Worm (Caenorhabditis elegans) whole organism, L2 larva: ENCODE results near the gene egl-4.

ENCODE experiments used
- ceh-82 ChIP-seq: fragments of 150-350 bp; optimal IDR thresholded peaks from 2 replicates; lab custom pipeline; 2014; ENCODE audit warnings: missing biosample characterization, missing genetic modification characterization
- egl-27 ChIP-seq: sonication (generic microtip); optimal IDR thresholded peaks from 3 replicates; lab custom pipeline; 2017; ENCODE audit warnings: missing biosample characterization, missing genetic modification reagents, missing genetic modification characterization
- elt-1 ChIP-seq: fragments of 150-350 bp; optimal IDR thresholded peaks from 2 replicates; lab custom pipeline; 2014; ENCODE audit warnings: missing biosample characterization, missing genetic modification characterization
- elt-3 ChIP-seq: sonication (generic microtip); optimal IDR thresholded peaks from 2 replicates; lab custom pipeline; 2017; ENCODE audit warnings: missing biosample characterization, missing genetic modification characterization
- fos-1 ChIP-seq: fragments of 150-350 bp; optimal IDR thresholded peaks from 2 replicates; lab custom pipeline; 2014; ENCODE audit warnings: missing biosample characterization, missing genetic modification characterization
- lin-13 ChIP-seq: fragments of 150-350 bp; optimal IDR thresholded peaks from 2 replicates; lab custom pipeline; 2014; ENCODE audit warnings: missing biosample characterization, missing genetic modification reagents, missing genetic modification characterization
- lin-39 ChIP-seq: fragments of 150-350 bp; optimal IDR thresholded peaks from 2 replicates; lab custom pipeline; 2014; ENCODE audit warnings: missing biosample characterization, missing genetic modification reagents, missing genetic modification characterization
- lsy-2 ChIP-seq, 2 experiments: fragments of 150-350 bp in 1 of 2; sonication (generic microtip) in 1 of 2; optimal IDR thresholded peaks; 2 replicates each; lab custom pipeline; 2014 to 2017; ENCODE audit warnings: missing biosample characterization in 2 of 2, missing genetic modification characterization in 2 of 2
- mab-5 ChIP-seq: fragments of 150-350 bp; optimal IDR thresholded peaks from 2 replicates; lab custom pipeline; 2014; ENCODE audit warnings: missing biosample characterization, missing genetic modification characterization
- nhr-10 ChIP-seq: sonication (generic microtip); optimal IDR thresholded peaks from 2 replicates; lab custom pipeline; 2017; ENCODE audit warnings: missing biosample characterization, missing genetic modification characterization
- nhr-6 ChIP-seq: fragments of 150-350 bp; optimal IDR thresholded peaks from 2 replicates; lab custom pipeline; 2014; ENCODE audit warnings: missing biosample characterization, missing genetic modification characterization
- skn-1 ChIP-seq: sonication (generic microtip); optimal IDR thresholded peaks from 2 replicates; lab custom pipeline; 2017; ENCODE audit warnings: missing biosample characterization, missing genetic modification characterization
- zag-1 ChIP-seq: fragments of 150-350 bp; optimal IDR thresholded peaks from 2 replicates; lab custom pipeline; 2014; ENCODE audit warnings: missing biosample characterization, missing genetic modification characterization

DNA sequence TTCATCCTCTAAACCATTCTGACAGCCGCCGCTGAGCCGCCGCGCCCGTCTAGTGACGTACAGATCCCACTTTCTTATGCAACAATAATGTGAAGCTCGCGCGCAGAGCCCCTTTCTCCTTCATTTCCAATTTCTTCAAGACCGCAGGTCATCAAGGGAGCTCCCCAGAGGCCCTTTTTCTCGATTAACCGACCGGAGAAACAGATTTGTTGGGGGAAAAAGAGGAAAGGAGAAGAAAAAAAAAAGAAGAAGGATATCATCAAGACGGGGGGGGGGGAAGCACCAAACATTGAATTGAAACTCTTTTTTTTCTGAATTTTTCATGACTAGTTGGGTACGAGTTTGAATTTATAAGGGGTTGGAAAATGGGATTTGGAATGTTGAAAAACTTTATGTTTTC is 20.5 kb upstream of the egl-4 start:
- TF ChIP-seq ceh-82 (tag; lab: Kevin White, UChicago) (no peak), fos-1 (tag; lab: Kevin White, UChicago) (no peak), elt-1 (tag; lab: Kevin White, UChicago) (no peak), nhr-10 (tag; lab: Kevin White, UChicago) (no peak), egl-27 (tag; lab: Kevin White, UChicago) (no peak), skn-1 (tag; lab: Kevin White, UChicago) (no peak), nhr-6 (tag; lab: Kevin White, UChicago) (no peak), lsy-2 (tag; optimal IDR thresholded peaks at IDR 0.05; lab: Kevin White, UChicago) (no peak), lin-13 (GFP tag; lab: Kevin White, UChicago) (no peak), lin-39 (tag; lab: Kevin White, UChicago) (no peak), elt-3 (no peak), zag-1 (tag; lab: Kevin White, UChicago) (no peak), mab-5 (tag; lab: Kevin White, UChicago) (no peak)
